Fruit fly (Drosophila melanogaster) whole organism, embryonic: Measurements from ENCODE around the gene CG7974.

Experiments used
- CG12299 ChIP-seq: fragments of 200-800 bp; sonication (Bioruptor generic); optimal IDR thresholded peaks from 2 replicates; lab custom pipeline; 2018; ENCODE audit warnings: missing biosample characterization, mild to moderate bottlenecking, missing genetic modification characterization
- CG43689 ChIP-seq: fragments of 200-800 bp; sonication (Bioruptor generic); IDR thresholded peaks from 2 replicates; pipeline ENCODE4 v1.3.6; 2022; ENCODE audit warnings: missing biosample characterization, missing genetic modification characterization
- CG4617 ChIP-seq: fragments of 200-800 bp; sonication (Bioruptor generic); optimal IDR thresholded peaks from 3 replicates; lab custom pipeline; 2016; ENCODE audit warnings: missing biosample characterization, missing genetic modification characterization, borderline replicate concordance
- CG6854 ChIP-seq: fragments of 200-800 bp; sonication (Bioruptor generic); optimal IDR thresholded peaks from 3 replicates; lab custom pipeline; 2017; ENCODE audit warnings: missing biosample characterization, mild to moderate bottlenecking, missing genetic modification characterization
- HmgD ChIP-seq: fragments of 200-800 bp; sonication (Bioruptor generic); optimal IDR thresholded peaks from 3 replicates; lab custom pipeline; 2016; ENCODE audit warnings: missing biosample characterization, missing genetic modification characterization
- Neu2 ChIP-seq: fragments of 200-800 bp; sonication (Bioruptor generic); optimal IDR thresholded peaks from 3 replicates; lab custom pipeline; 2016; ENCODE audit warnings: missing biosample characterization, missing genetic modification characterization, borderline replicate concordance
- chn ChIP-seq: fragments of 200-800 bp; sonication (Bioruptor generic); optimal IDR thresholded peaks from 2 replicates; lab custom pipeline; 2016; ENCODE audit warnings: missing biosample characterization, missing genetic modification characterization
- dan ChIP-seq: fragments of 200-800 bp; sonication (Bioruptor generic); IDR thresholded peaks from 2 replicates; pipeline ENCODE4 v1.3.6; 2022; ENCODE audit warnings: missing biosample characterization, missing genetic modification characterization
- onecut ChIP-seq: fragments of 200-800 bp; sonication (Bioruptor generic); IDR thresholded peaks from 2 replicates; pipeline ENCODE4 v1.3.6; 2022; ENCODE audit warnings: missing biosample characterization, missing genetic modification characterization
- row ChIP-seq: fragments of 200-800 bp; sonication (Bioruptor generic); IDR thresholded peaks from 3 replicates; pipeline ENCODE4 v1.3.6; 2022; ENCODE audit warnings: missing biosample characterization, missing genetic modification characterization
- sqz ChIP-seq: fragments of 200-800 bp; sonication (Bioruptor generic); optimal IDR thresholded peaks from 3 replicates; lab custom pipeline; 2018; ENCODE audit warnings: missing biosample characterization, mild to moderate bottlenecking, missing genetic modification characterization

DNA sequence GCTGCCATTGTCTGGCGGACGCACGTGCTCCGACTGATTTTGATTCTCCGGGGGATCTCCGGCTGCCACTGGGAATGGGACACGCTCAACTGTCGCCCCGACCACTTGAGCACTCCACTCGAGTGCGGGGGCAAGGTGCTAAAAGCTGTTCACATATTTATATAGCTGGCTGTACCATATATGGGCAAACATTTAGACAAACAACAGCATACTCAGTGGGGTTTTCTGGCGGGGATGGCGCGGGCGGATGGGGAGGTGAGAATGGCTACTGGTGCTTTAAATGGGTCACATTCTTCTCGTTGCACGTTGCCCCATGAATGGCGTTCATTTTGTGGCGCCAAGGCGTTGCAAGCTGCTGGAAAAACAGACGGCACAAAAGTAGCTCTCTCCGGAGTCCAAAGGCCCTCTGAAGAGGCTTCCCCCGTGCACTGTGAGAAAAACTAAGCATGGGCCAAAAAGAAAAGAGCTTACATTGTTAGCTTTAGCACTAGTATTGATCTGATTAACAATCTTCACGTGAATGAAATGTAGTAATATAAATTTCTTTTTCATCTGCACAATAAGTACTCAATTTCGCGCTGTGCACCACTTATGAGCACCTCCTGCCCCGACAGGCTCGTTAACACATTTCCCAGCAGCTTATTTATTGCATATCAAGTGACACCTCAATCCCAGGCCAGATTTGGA is 25.9 kb downstream of the CG7974 start:
- TF ChIP-seq onecut (GFP tag; lab: Robert Waterston, UW) (peak; percentile 37; the same call in 1 of the 2 replicates), row (GFP tag; lab: Robert Waterston, UW) (peak; percentile 52), HmgD (no peak), CG12299 (no peak), Neu2 (GFP tag; lab: Kevin White, UChicago) (no peak), sqz (GFP tag; lab: Kevin White, UChicago) (no peak), CG4617 (GFP tag; lab: Kevin White, UChicago) (no peak), CG43689 (GFP tag; lab: Robert Waterston, UW) (no peak), CG6854 (no peak), dan (GFP tag; lab: Robert Waterston, UW) (no peak), chn (no peak)
